Worm (Caenorhabditis elegans): ENCODE measurements around the gene rpa-1.

Gene rpa-1

ce11 chrII:7631677-7632210, 32.6 kb upstream of the rpa-1 start (continued):
- no peak for TF ChIP-seq elt-2 (tag; optimal IDR thresholded peaks at IDR 0.05)
- TF ChIP-seq egl-13 (tag; optimal IDR thresholded peaks at IDR 0.05) = no peak
- no peak for TF ChIP-seq nhr-11 (tag; optimal IDR thresholded peaks at IDR 0.05)
- no peak for TF ChIP-seq ztf-4 (tag; optimal IDR thresholded peaks at IDR 0.05)
- TF ChIP-seq nhr-90 (tag; optimal IDR thresholded peaks at IDR 0.05; ENCODE audit: poor library complexity) = no peak

- peak in 1 of 2 experiments; percentile 4 for TF ChIP-seq lin-35 (GFP tag; optimal IDR thresholded peaks at IDR 0.05)
- TF ChIP-seq nhr-76 (tag; optimal IDR thresholded peaks at IDR 0.05) = no peak
- TF ChIP-seq irx-1 (tag; optimal IDR thresholded peaks at IDR 0.05) = no peak
- TF ChIP-seq alr-1 (tag; optimal IDR thresholded peaks at IDR 0.05; ENCODE audit: borderline replicate concordance) = no peak
- TF ChIP-seq hpl-2 (GFP tag; optimal IDR thresholded peaks at IDR 0.05) = no peak
- TF ChIP-seq lin-14 (GFP tag; optimal IDR thresholded peaks at IDR 0.05) = peak; percentile 4
- no peak for TF ChIP-seq skn-1 (tag; optimal IDR thresholded peaks at IDR 0.05)
- no peak for TF ChIP-seq jun-1 (tag; optimal IDR thresholded peaks at IDR 0.05)
- no peak for TF ChIP-seq isw-1 (GFP tag; IDR thresholded peaks at IDR 0.05)
Observed at ce11 chrII:7635296-7635695, 29.1 kb upstream of the rpa-1 start.

DNA sequence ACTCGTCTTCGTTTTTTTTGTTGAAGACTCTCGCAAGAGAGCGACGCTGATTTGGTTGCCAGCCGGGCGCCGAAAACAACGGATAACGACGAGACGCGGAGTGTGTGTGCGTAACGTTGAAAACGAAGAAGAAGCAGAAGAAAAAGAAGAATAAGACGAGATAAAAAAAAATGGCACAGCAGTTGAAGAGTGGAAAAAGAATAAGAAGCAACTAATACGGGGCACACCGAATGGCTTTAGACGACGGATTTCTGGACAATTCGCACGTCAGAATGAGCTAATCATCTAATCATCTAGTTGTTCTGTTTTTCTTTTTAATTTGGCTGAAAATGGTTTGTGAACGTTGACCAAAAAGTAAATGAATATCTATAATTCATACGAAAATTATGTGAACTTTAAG, 27.4 kb upstream of the rpa-1 start:
- peak; percentile 61 for TF ChIP-seq dsc-1 (tag; optimal IDR thresholded peaks at IDR 0.05)
- TF ChIP-seq efl-1 (optimal IDR thresholded peaks at IDR 0.05) = no peak
- TF ChIP-seq efl-1 (GFP tag; optimal IDR thresholded peaks at IDR 0.05 in 1 of 2) = no peak

DNA sequence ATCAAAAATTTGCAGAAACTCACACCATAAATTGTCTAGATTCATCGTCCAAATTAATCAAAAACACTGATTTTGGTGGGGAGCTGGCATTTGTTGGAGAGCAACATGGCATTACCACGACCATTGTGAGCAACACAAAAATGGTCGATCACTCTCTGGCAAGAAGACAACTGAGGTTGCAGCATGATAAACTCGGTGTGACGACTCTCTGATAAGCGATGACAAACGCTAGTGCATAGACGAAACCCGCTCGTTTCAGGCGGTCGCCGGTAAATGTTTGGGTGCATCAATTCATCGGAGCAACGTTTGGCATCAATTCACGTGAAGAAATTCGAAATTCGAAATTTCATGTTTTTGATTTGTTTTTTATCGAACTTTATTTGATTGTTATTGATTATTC, 25.3 kb upstream of the rpa-1 start:
- TF ChIP-seq unc-62 (GFP tag; optimal IDR thresholded peaks at IDR 0.05) (no peak), lin-15B (tag; optimal IDR thresholded peaks at IDR 0.05) (no peak), tlp-1 (tag; optimal IDR thresholded peaks at IDR 0.05) (no peak), pqm-1 (tag; optimal IDR thresholded peaks at IDR 0.05) (no peak), lir-3 (tag; optimal IDR thresholded peaks at IDR 0.05; ENCODE audit: poor library complexity) (no peak), elt-2 (tag; optimal IDR thresholded peaks at IDR 0.05) (peak; percentile 40), ztf-4 (tag; optimal IDR thresholded peaks at IDR 0.05) (no peak), pag-3 (tag; optimal IDR thresholded peaks at IDR 0.05; ENCODE audit: borderline replicate concordance, insufficient read depth) (no peak)

DNA sequence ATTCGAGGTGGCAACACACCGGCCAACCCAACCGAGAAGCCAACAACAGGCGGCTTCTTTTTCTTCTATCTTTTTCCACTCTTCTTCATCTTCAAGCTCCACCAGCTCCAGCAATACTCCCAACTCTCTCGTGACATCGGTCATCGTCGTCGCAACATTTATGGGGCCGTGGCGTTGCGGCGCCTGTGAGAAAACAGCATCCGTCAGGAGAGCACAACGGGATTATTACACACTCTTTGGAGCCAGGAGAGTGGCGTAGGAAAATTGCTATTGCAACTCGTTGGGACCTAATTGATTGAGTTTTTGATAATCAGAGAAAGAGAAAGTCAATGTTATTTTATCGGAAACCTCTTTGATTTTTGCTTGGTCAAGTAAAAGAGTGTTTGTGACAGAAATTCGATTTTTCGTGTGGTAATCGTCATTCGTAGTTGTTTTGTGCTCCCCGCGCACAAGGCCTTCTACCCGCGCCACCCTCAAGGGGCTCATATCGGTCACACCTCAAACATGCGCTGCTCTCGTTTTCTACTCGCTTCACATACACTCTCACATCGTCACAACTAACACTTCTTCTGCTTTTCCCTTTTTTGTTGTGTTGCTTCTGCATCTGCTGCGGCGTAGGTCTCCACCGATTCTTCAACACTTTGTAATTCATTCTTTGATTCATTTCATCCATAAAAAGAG, 24.1 kb upstream of the rpa-1 start:
- no peak for TF ChIP-seq nhr-90 (tag; optimal IDR thresholded peaks at IDR 0.05; ENCODE audit: poor library complexity)
- no peak for TF ChIP-seq nhr-28 (tag; optimal IDR thresholded peaks at IDR 0.05)
- TF ChIP-seq swsn-7 (tag; optimal IDR thresholded peaks at IDR 0.05) = peak; percentile 35
- peak; percentile 38 for TF ChIP-seq dsc-1 (tag; optimal IDR thresholded peaks at IDR 0.05)
- peak; percentile 24 to 51 for TF ChIP-seq lsy-2 (tag; optimal IDR thresholded peaks at IDR 0.05)
- peak; percentile 79 for TF ChIP-seq rnt-1 (tag; optimal IDR thresholded peaks at IDR 0.05)
- peak; percentile 76 for TF ChIP-seq lin-14 (GFP tag; optimal IDR thresholded peaks at IDR 0.05)
- peak in 1 of 2 experiments; percentile 18 for TF ChIP-seq efl-1 (optimal IDR thresholded peaks at IDR 0.05)
- peak in 1 of 2 experiments; percentile 84 for TF ChIP-seq efl-1 (GFP tag; optimal IDR thresholded peaks at IDR 0.05 in 1 of 2)
- no peak for TF ChIP-seq mab-9 (GFP tag; IDR thresholded peaks at IDR 0.05)
- peak; percentile 18 for TF ChIP-seq mep-1 (tag; optimal IDR thresholded peaks at IDR 0.05)
- peak; percentile 37 for TF ChIP-seq nhr-20 (tag; optimal IDR thresholded peaks at IDR 0.05)
- TF ChIP-seq fkh-8 (tag; optimal IDR thresholded peaks at IDR 0.05) = peak; percentile 39
- TF ChIP-seq ceh-82 (tag; optimal IDR thresholded peaks at IDR 0.05) = no peak
- TF ChIP-seq nhr-71 (tag; optimal IDR thresholded peaks at IDR 0.05) = peak; percentile 78
- peak; percentile 34 for TF ChIP-seq snu-23 (GFP tag; optimal IDR thresholded peaks at IDR 0.05)
- TF ChIP-seq nhr-11 (tag; optimal IDR thresholded peaks at IDR 0.05) = peak; percentile 13
- TF ChIP-seq unc-62 (GFP tag; optimal IDR thresholded peaks at IDR 0.05) = no peak

Data from whole organism, L1 larva.